Fruit fly (Drosophila melanogaster) whole organism, embryonic: ENCODE data around the gene CG31233.

Experiments
- Bgb ChIP-seq: fragments of 200-800 bp; sonication (Bioruptor generic); IDR thresholded peaks from 2 replicates; pipeline ENCODE4 v1.3.6; 2022; ENCODE audit warnings: missing biosample characterization, missing genetic modification characterization; ENCODE audit not compliant: partially characterized antibody
- CG14014 ChIP-seq: fragments of 200-800 bp; sonication (Bioruptor generic); IDR thresholded peaks from 2 replicates; pipeline ENCODE4 v1.3.6; 2022; ENCODE audit warnings: missing biosample characterization, missing genetic modification characterization
- CG2889 ChIP-seq: fragments of 200-800 bp; sonication (Bioruptor generic); IDR thresholded peaks from 3 replicates; pipeline ENCODE4 v1.3.6; 2022; ENCODE audit warnings: missing biosample characterization, missing genetic modification characterization
- CG9727 ChIP-seq: fragments of 200-800 bp; sonication (Bioruptor generic); optimal IDR thresholded peaks from 3 replicates; lab custom pipeline; 2017; ENCODE audit warnings: missing biosample characterization, mild to moderate bottlenecking, missing genetic modification characterization
- Sry-β ChIP-seq: fragments of 200-800 bp; sonication (Bioruptor generic); optimal IDR thresholded peaks from 2 replicates; lab custom pipeline; 2018; ENCODE audit warnings: missing biosample characterization, mild to moderate bottlenecking, missing genetic modification characterization, moderate library complexity
- ab ChIP-seq: fragments of 200-800 bp; sonication (Bioruptor generic); optimal IDR thresholded peaks from 2 replicates; lab custom pipeline; 2016; ENCODE audit warnings: missing biosample characterization, missing genetic modification characterization
- esg ChIP-seq: fragments of 200-800 bp; sonication (Bioruptor generic); conservative IDR thresholded peaks from 2 replicates; pipeline ENCODE4 v1.3.6; 2022; ENCODE audit warnings: missing biosample characterization, missing genetic modification characterization

DNA sequence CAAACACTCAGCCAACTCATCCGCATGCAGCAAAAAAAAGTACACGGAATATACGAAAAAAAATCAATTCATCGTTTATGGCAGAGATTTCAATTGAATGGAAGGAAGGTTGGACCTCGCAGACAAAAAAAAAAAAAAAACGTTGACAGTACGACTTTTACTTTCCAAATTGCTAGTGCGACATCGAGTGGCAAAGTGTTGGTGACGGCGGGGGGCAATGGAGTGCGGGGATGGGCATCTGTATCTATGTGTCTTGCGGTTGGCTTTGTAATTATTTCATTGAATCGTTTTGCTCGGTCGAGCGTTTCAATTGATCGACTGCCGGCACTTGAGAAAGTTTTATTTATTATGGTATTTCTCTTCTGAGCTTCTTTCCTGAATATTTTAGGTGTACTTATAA, 48.1 kb upstream of the CG31233 start:
- TF ChIP-seq ab (GFP tag; lab: Kevin White, UChicago) = no peak
- no peak for TF ChIP-seq esg (GFP tag; lab: Robert Waterston, UW)
- TF ChIP-seq CG14014 (GFP tag; lab: Robert Waterston, UW) = no peak
- TF ChIP-seq Bgb (GFP tag; lab: Robert Waterston, UW) = no peak
- TF ChIP-seq Sry-β (GFP tag; lab: Kevin White, UChicago) = no peak
- TF ChIP-seq CG2889 (GFP tag; lab: Robert Waterston, UW) = no peak
- no peak for TF ChIP-seq CG9727
